Worm (Caenorhabditis elegans) whole organism, L1 larva: ENCODE results near the gene W07E6.5.

Source experiments
- C04F5.9 ChIP-seq: sonication (generic microtip); optimal IDR thresholded peaks from 2 replicates; lab custom pipeline; 2016; ENCODE audit warnings: missing genetic modification characterization, missing compliant biosample characterization
- C16A3.4 ChIP-seq: fragments of 150-350 bp; optimal IDR thresholded peaks from 2 replicates; lab custom pipeline; 2014; ENCODE audit warnings: missing biosample characterization, missing genetic modification characterization
- aly-2 ChIP-seq: fragments of 150-350 bp; optimal IDR thresholded peaks from 2 replicates; lab custom pipeline; 2014; ENCODE audit warnings: missing biosample characterization, missing genetic modification characterization
- ama-1 ChIP-seq: fragments of 150-350 bp; optimal IDR thresholded peaks from 2 replicates; lab custom pipeline; 2014
- blmp-1 ChIP-seq: fragments of 150-350 bp; optimal IDR thresholded peaks from 2 replicates; lab custom pipeline; 2014; ENCODE audit warnings: missing biosample characterization, missing genetic modification characterization
- ceh-63 ChIP-seq: fragments of 200-800 bp; sonication (Bioruptor generic); optimal IDR thresholded peaks from 2 replicates; lab custom pipeline; 2018; ENCODE audit warnings: mild to moderate bottlenecking, missing genetic modification characterization, missing compliant biosample characterization
- ceh-82 ChIP-seq, 3 experiments: fragments of 150-350 bp in 1 of 3; sonication (generic microtip) in 2 of 3; optimal IDR thresholded peaks; 2 replicates each; lab custom pipeline; 2014 to 2017; ENCODE audit warnings: missing biosample characterization in 3 of 3, missing genetic modification characterization in 3 of 3
- ceh-90 ChIP-seq: sonication (generic microtip); optimal IDR thresholded peaks from 2 replicates; lab custom pipeline; 2016; ENCODE audit warnings: missing genetic modification characterization, missing compliant biosample characterization
- ces-1 ChIP-seq: fragments of 150-350 bp; optimal IDR thresholded peaks from 2 replicates; lab custom pipeline; 2014; ENCODE audit warnings: missing biosample characterization, missing genetic modification reagents, missing genetic modification characterization
- dpl-1 ChIP-seq, 3 experiments: fragments of 150-350 bp in 2 of 3; sonication (generic microtip) in 1 of 3; optimal IDR thresholded peaks; 2 replicates each; lab custom pipeline; 2014 to 2017; ENCODE audit warnings: missing biosample characterization in 3 of 3, missing genetic modification characterization in 3 of 3, missing genetic modification reagents in 3 of 3
- dsc-1 ChIP-seq: sonication (generic microtip); optimal IDR thresholded peaks from 2 replicates; lab custom pipeline; 2016; ENCODE audit warnings: mild to moderate bottlenecking, missing genetic modification characterization, missing compliant biosample characterization
- efl-1 ChIP-seq, 4 experiments: fragments of 150-350 bp; optimal IDR thresholded peaks in 3 of 4; peaks in 1 of 4; 1 replicate in 1 of 4; 2 replicates in 3 of 4; lab custom pipeline; 2014; ENCODE audit warnings: missing biosample characterization in 2 of 4, missing genetic modification characterization in 2 of 4, missing genetic modification reagents in 2 of 4
- efl-3 ChIP-seq: fragments of 200-800 bp; sonication (Bioruptor generic); optimal IDR thresholded peaks from 2 replicates; lab custom pipeline; 2018; ENCODE audit warnings: mild to moderate bottlenecking, missing genetic modification characterization, missing compliant biosample characterization
- egl-13 ChIP-seq: sonication (generic microtip); optimal IDR thresholded peaks from 2 replicates; lab custom pipeline; 2016; ENCODE audit warnings: missing genotype, missing genetic modification reagents, missing genetic modification characterization, missing compliant biosample characterization
- fkh-10 ChIP-seq: sonication (generic microtip); optimal IDR thresholded peaks from 2 replicates; lab custom pipeline; 2017; ENCODE audit warnings: missing biosample characterization, missing genetic modification reagents, missing genetic modification characterization
- fkh-4 ChIP-seq: sonication (generic microtip); optimal IDR thresholded peaks from 2 replicates; lab custom pipeline; 2016; ENCODE audit warnings: missing compliant biosample characterization, missing genetic modification characterization, borderline replicate concordance
- fkh-8 ChIP-seq: sonication (generic microtip); optimal IDR thresholded peaks from 2 replicates; lab custom pipeline; 2016; ENCODE audit warnings: mild to moderate bottlenecking, missing genetic modification characterization, missing compliant biosample characterization
- grh-1 ChIP-seq: fragments of 200-800 bp; sonication (Bioruptor generic); IDR thresholded peaks from 2 replicates; pipeline ENCODE4 v1.3.6; 2022; ENCODE audit warnings: missing genetic modification reagents, missing genetic modification characterization, missing compliant biosample characterization
- hlh-4 ChIP-seq: sonication (generic microtip); optimal IDR thresholded peaks from 2 replicates; lab custom pipeline; 2016; ENCODE audit warnings: mild to moderate bottlenecking, missing genetic modification characterization, missing compliant biosample characterization
- isw-1 ChIP-seq: fragments of 200-800 bp; sonication (Bioruptor generic); IDR thresholded peaks from 2 replicates; pipeline ENCODE4 v1.3.6; 2022; ENCODE audit warnings: missing genetic modification characterization, missing compliant biosample characterization
- lin-13 ChIP-seq: fragments of 150-350 bp; optimal IDR thresholded peaks from 2 replicates; lab custom pipeline; 2014; ENCODE audit warnings: missing biosample characterization, missing genetic modification reagents, missing genetic modification characterization
- lin-35 ChIP-seq, 2 experiments: fragments of 150-350 bp; optimal IDR thresholded peaks; 2 replicates each; lab custom pipeline; 2014; ENCODE audit warnings: missing biosample characterization in 2 of 2, missing genetic modification characterization in 2 of 2, missing genetic modification reagents in 2 of 2
- lin-39 ChIP-seq: fragments of 150-350 bp; optimal IDR thresholded peaks from 2 replicates; lab custom pipeline; 2014; ENCODE audit warnings: missing biosample characterization, missing genetic modification reagents, missing genetic modification characterization
- lir-3 ChIP-seq: sonication (generic microtip); optimal IDR thresholded peaks from 2 replicates; lab custom pipeline; 2016; ENCODE audit warnings: mild to moderate bottlenecking, missing genetic modification characterization, moderate library complexity, missing compliant biosample characterization; ENCODE audit not compliant: poor library complexity
- lsy-2 ChIP-seq, 2 experiments: fragments of 150-350 bp; optimal IDR thresholded peaks; 2 replicates each; lab custom pipeline; 2014; ENCODE audit warnings: missing biosample characterization in 2 of 2, missing genetic modification characterization in 2 of 2
- mef-2 ChIP-seq: fragments of 150-350 bp; optimal IDR thresholded peaks from 2 replicates; lab custom pipeline; 2014; ENCODE audit warnings: missing biosample characterization, missing genetic modification characterization
- mep-1 ChIP-seq: fragments of 150-350 bp; optimal IDR thresholded peaks from 2 replicates; lab custom pipeline; 2014; ENCODE audit warnings: missing biosample characterization, missing genetic modification characterization
- nhr-12 ChIP-seq: sonication (generic microtip); optimal IDR thresholded peaks from 2 replicates; lab custom pipeline; 2017; ENCODE audit warnings: missing biosample characterization, missing genetic modification characterization
- nhr-19 ChIP-seq: fragments of 200-800 bp; sonication (Bioruptor generic); conservative IDR thresholded peaks from 2 replicates; pipeline ENCODE4 v1.3.6; 2022; ENCODE audit warnings: missing genetic modification characterization, missing compliant biosample characterization
- nhr-20 ChIP-seq: sonication (generic microtip); optimal IDR thresholded peaks from 2 replicates; lab custom pipeline; 2016; ENCODE audit warnings: mild to moderate bottlenecking, missing genetic modification characterization, missing compliant biosample characterization
- nhr-237 ChIP-seq: fragments of 150-350 bp; optimal IDR thresholded peaks from 2 replicates; lab custom pipeline; 2014; ENCODE audit warnings: missing biosample characterization, missing genetic modification characterization
- nhr-71 ChIP-seq: sonication (generic microtip); optimal IDR thresholded peaks from 2 replicates; lab custom pipeline; 2016; ENCODE audit warnings: mild to moderate bottlenecking, missing genetic modification characterization, moderate library complexity, missing compliant biosample characterization
- nhr-84 ChIP-seq: sonication (generic microtip); optimal IDR thresholded peaks from 2 replicates; lab custom pipeline; 2017; ENCODE audit warnings: missing biosample characterization, missing genetic modification characterization
- nhr-85 ChIP-seq: sonication (generic microtip); peaks from one replicate; lab custom pipeline; 2016; ENCODE audit warnings: missing genetic modification characterization, inconsistent platforms, missing compliant biosample characterization
- rnt-1 ChIP-seq: sonication (generic microtip); optimal IDR thresholded peaks from 2 replicates; lab custom pipeline; 2016; ENCODE audit warnings: mild to moderate bottlenecking, missing genetic modification characterization, moderate library complexity, missing compliant biosample characterization
- skn-1 ChIP-seq: fragments of 150-350 bp; optimal IDR thresholded peaks from 2 replicates; lab custom pipeline; 2014; ENCODE audit warnings: missing biosample characterization, missing genetic modification characterization
- snpc-4 ChIP-seq: fragments of 150-350 bp; optimal IDR thresholded peaks from 2 replicates; lab custom pipeline; 2014; ENCODE audit warnings: missing biosample characterization, missing genetic modification characterization
- sox-4 ChIP-seq: sonication (generic microtip); optimal IDR thresholded peaks from 2 replicates; lab custom pipeline; 2016; ENCODE audit warnings: missing genetic modification characterization, missing compliant biosample characterization
- swsn-7 ChIP-seq: sonication (generic microtip); optimal IDR thresholded peaks from 2 replicates; lab custom pipeline; 2016; ENCODE audit warnings: missing genetic modification characterization, missing compliant biosample characterization
- unc-130 ChIP-seq: fragments of 150-350 bp; optimal IDR thresholded peaks from 2 replicates; lab custom pipeline; 2017; ENCODE audit warnings: missing biosample characterization, missing genetic modification characterization, inconsistent platforms
- unc-62 ChIP-seq: fragments of 150-350 bp; optimal IDR thresholded peaks from 2 replicates; lab custom pipeline; 2014; ENCODE audit warnings: missing biosample characterization, missing genetic modification reagents, missing genetic modification characterization
- vab-15 ChIP-seq: sonication (generic microtip); optimal IDR thresholded peaks from 2 replicates; lab custom pipeline; 2017; ENCODE audit warnings: missing genotype, mild to moderate bottlenecking, missing genetic modification characterization, missing compliant biosample characterization
- xbp-1 ChIP-seq: sonication (generic microtip); optimal IDR thresholded peaks from 2 replicates; lab custom pipeline; 2016; ENCODE audit warnings: missing genetic modification characterization, missing compliant biosample characterization
- zip-4 ChIP-seq: fragments of 200-800 bp; sonication (Bioruptor generic); optimal IDR thresholded peaks from 2 replicates; lab custom pipeline; 2018; ENCODE audit warnings: mild to moderate bottlenecking, missing genetic modification characterization, moderate library complexity, missing compliant biosample characterization
- ztf-11 ChIP-seq, 2 experiments: sonication (generic microtip); optimal IDR thresholded peaks; 2 replicates each; lab custom pipeline; 2016 to 2017; ENCODE audit warnings: missing genetic modification characterization in 2 of 2, missing biosample characterization in 1 of 2, missing compliant biosample characterization in 1 of 2
- ztf-4 ChIP-seq: fragments of 150-350 bp; optimal IDR thresholded peaks from 2 replicates; lab custom pipeline; 2014; ENCODE audit warnings: missing biosample characterization, missing genetic modification characterization

Gene W07E6.5

DNA sequence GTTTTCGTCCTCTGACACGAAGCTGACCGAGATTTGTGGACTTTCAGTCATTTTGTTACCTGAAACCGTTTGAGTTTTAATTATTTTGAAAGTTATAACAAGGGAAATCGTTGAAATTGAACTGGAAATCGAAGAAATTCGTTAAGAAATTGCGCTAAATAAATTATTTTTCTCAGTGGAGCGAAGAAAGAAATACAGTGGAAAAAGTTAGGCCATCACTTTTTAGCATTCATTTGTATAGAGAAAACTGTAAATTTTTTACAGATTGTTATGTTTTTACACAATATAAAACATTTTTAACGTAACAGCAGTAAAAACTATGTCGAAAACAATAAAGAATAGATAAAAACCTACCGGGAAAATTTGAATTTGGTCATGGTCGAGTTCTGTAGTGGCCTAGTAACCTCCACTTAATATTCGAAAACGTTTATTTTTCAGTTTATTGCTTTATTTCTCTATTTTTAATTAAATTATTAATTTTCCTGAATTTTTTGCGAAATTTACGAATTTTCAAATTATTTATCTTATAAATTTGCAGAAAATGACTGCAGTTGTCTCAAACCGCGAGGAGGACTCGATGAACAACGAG, 11.1 kb downstream of the W07E6.5 start, which contains the start of the genes gldi-1 and prp-21 (continued):
- TF ChIP-seq snpc-4 (tag; lab: Kevin White, UChicago) (no peak), xbp-1 (peak; percentile 35), lin-35 (GFP tag; optimal IDR thresholded peaks at IDR 0.05; lab: Kevin White, UChicago) (peak; percentile 48 to 51), dsc-1 (no peak), nhr-20 (tag; lab: Kevin White, UChicago) (peak; percentile 34), unc-130 (tag; lab: Kevin White, UChicago) (no peak), nhr-12 (tag; lab: Kevin White, UChicago) (no peak), fkh-8 (tag; lab: Kevin White, UChicago) (peak; percentile 45)
- TF ChIP-seq, all 84 proteins: peak for 23

DNA sequence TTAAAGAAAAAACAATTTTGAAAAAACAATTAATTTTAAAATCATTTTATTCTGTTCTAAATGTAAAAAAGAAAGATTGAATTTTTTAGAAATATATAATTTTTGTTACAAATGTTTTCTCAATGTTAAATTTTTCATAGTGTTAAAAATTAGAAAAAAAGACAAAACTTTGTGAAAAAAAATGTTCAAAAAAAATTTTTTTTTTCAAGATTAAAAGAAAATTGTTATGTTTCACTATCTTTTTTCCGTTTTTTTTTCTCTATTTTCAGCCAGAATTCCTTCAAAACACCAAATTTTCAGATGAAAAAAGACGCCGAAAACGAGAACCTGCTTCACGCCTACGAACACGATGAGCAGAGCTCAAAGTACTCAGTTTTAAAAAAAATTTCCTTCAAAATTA, 21.8 kb downstream of the W07E6.5 start, which contains the start of gene sms-5:
sms-5 (plus strand) TSS at position 301 of the 400 bp plus-strand sequence.
- TF ChIP-seq snpc-4 (tag; lab: Kevin White, UChicago) (no peak), mep-1 (tag; lab: Kevin White, UChicago) (no peak), ceh-82 (tag; optimal IDR thresholded peaks at IDR 0.05; lab: Kevin White, UChicago) (no peak)

DNA sequence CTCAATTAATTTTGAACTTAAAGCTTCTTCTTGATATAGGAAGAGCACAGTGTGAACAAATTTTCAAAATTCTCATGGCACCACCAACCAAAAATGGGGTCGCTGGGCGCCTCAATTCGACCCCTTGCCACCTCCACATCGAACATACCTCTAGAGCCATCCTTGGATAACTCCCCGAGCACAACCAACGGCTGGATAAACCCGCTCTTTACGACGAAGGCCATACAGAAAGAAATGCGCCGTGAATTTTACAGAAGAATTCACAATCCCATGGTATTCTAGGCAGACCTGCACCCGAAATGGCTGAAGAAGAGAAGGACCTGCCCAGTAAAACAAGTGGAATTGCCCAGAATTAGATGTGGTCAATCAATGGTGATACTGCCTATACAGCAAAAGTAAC, 29.3 kb downstream of the W07E6.5 start:
- no peak for TF ChIP-seq grh-1 (GFP tag; lab: Robert Waterston, UW)
- TF ChIP-seq fkh-8 (tag; lab: Kevin White, UChicago) = no peak
- TF ChIP-seq nhr-84 (tag; lab: Kevin White, UChicago) = no peak
- TF ChIP-seq lir-3 (tag; lab: Kevin White, UChicago) = no peak
- no peak for TF ChIP-seq vab-15 (tag; lab: Kevin White, UChicago)
- TF ChIP-seq lin-39 (tag; lab: Kevin White, UChicago) = no peak
- TF ChIP-seq ces-1 = no peak
- no peak for TF ChIP-seq nhr-237 (tag; lab: Kevin White, UChicago)
- no peak for TF ChIP-seq ama-1 (lab: Kevin White, UChicago)
- TF ChIP-seq aly-2 (tag; lab: Kevin White, UChicago) = no peak
- no peak for TF ChIP-seq sox-4
- TF ChIP-seq efl-1 (optimal IDR thresholded peaks at IDR 0.05; lab: Kevin White, UChicago) = no peak
- TF ChIP-seq efl-1 (GFP tag; optimal IDR thresholded peaks at IDR 0.05 in 1 of 2; lab: Kevin White, UChicago) = no peak
- no peak for TF ChIP-seq efl-3 (GFP tag; lab: Kevin White, UChicago)
- no peak for TF ChIP-seq nhr-20 (tag; lab: Kevin White, UChicago)
- no peak for TF ChIP-seq isw-1 (GFP tag; lab: Robert Waterston, UW)
- TF ChIP-seq hlh-4 (tag; lab: Kevin White, UChicago) = no peak
- TF ChIP-seq, all 84 proteins: peak for 0

DNA sequence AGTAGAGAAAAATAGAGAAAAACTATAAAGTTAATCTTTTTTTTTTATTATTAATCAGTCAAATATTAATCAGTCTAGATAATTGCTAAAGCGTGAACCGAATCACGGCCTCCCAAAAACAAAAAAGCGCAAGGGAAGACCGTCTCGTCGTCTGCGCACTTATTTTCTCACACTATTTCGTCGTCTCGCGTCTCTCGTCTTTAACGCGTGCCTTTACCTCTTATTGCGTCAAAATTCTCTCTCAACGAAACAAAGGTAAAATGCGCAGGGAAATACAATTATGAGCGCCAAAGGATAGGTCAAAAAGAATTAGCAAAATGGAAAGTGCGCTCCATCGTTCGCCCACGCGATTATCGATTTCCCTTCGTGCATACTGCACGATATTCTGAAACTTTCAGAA, 32.8 kb downstream of the W07E6.5 start:
- TF ChIP-seq ceh-90 (tag; lab: Kevin White, UChicago) = peak; percentile 27
- TF ChIP-seq dpl-1 (GFP tag; optimal IDR thresholded peaks at IDR 0.05; lab: Kevin White, UChicago) = peak; percentile 55 to 72 (median 66)
- peak; percentile 45 for TF ChIP-seq sox-4
- TF ChIP-seq ztf-11 (tag; optimal IDR thresholded peaks at IDR 0.05; lab: Kevin White, UChicago) = peak in 1 of 2 experiments; percentile 36
- TF ChIP-seq swsn-7 (tag; lab: Kevin White, UChicago) = peak; percentile 70
- no peak for TF ChIP-seq mep-1 (tag; lab: Kevin White, UChicago)
- peak; percentile 40 for TF ChIP-seq zip-4
- TF ChIP-seq ces-1 = no peak
- no peak for TF ChIP-seq nhr-237 (tag; lab: Kevin White, UChicago)
- TF ChIP-seq nhr-85 = peak; percentile 90
- peak; percentile 18 to 68 (median 53) for TF ChIP-seq ceh-82 (tag; optimal IDR thresholded peaks at IDR 0.05; lab: Kevin White, UChicago)
- no peak for TF ChIP-seq C16A3.4
- TF ChIP-seq mef-2 (tag; lab: Kevin White, UChicago) = no peak
- no peak for TF ChIP-seq ceh-63 (GFP tag; lab: Kevin White, UChicago)
- peak; percentile 5 for TF ChIP-seq skn-1 (tag; lab: Kevin White, UChicago)
- TF ChIP-seq C04F5.9 = peak; percentile 42
- peak; percentile 78 for TF ChIP-seq nhr-19 (GFP tag; lab: Robert Waterston, UW)
- peak; percentile 83 for TF ChIP-seq nhr-71 (tag; lab: Kevin White, UChicago)
- TF ChIP-seq egl-13 (tag; lab: Kevin White, UChicago) = peak; percentile 44
- peak; percentile 73 for TF ChIP-seq dsc-1
- TF ChIP-seq unc-62 (GFP tag; lab: Kevin White, UChicago) = no peak
- peak; percentile 9 for TF ChIP-seq blmp-1 (tag; lab: Kevin White, UChicago)
- TF ChIP-seq fkh-10 (GFP tag; lab: Kevin White, UChicago) = peak; percentile 6
- peak; percentile 64 to 75 for TF ChIP-seq lsy-2 (tag; optimal IDR thresholded peaks at IDR 0.05; lab: Kevin White, UChicago)
- peak; percentile 22 for TF ChIP-seq lin-13 (GFP tag; lab: Kevin White, UChicago)
- TF ChIP-seq fkh-4 (tag; lab: Kevin White, UChicago) = no peak
- peak; percentile 19 for TF ChIP-seq ztf-4 (tag; lab: Kevin White, UChicago)
- TF ChIP-seq rnt-1 (tag; lab: Kevin White, UChicago) = peak; percentile 84
